Fruit fly (Drosophila melanogaster) whole organism, adult: ENCODE results near the gene CG17283.

Experiments
- CG11617 ChIP-seq: fragments of 200-800 bp; sonication (Bioruptor generic); optimal IDR thresholded peaks from 2 replicates; lab custom pipeline; 2017; ENCODE audit warnings: mild to moderate bottlenecking, missing biosample characterization, missing genetic modification reagents, missing genetic modification characterization
- CG12768 ChIP-seq: fragments of 200-800 bp; sonication (Bioruptor generic); optimal IDR thresholded peaks from 2 replicates; lab custom pipeline; 2017; ENCODE audit warnings: missing biosample characterization, missing genetic modification characterization, mild to moderate bottlenecking, moderate library complexity, missing genetic modification reagents
- CG14711 ChIP-seq: fragments of 200-800 bp; sonication (Bioruptor generic); optimal IDR thresholded peaks from 2 replicates; lab custom pipeline; 2018; ENCODE audit warnings: missing biosample characterization, mild to moderate bottlenecking, missing genetic modification characterization, moderate library complexity
- CG1620 ChIP-seq: fragments of 200-800 bp; sonication (Bioruptor generic); optimal IDR thresholded peaks from 2 replicates; lab custom pipeline; 2016; ENCODE audit warnings: missing biosample characterization, missing genetic modification characterization
- CG33017 ChIP-seq: fragments of 200-800 bp; sonication (Bioruptor generic); optimal IDR thresholded peaks from 2 replicates; lab custom pipeline; 2018; ENCODE audit warnings: missing biosample characterization, mild to moderate bottlenecking, missing genetic modification characterization, moderate library complexity
- CG5204 ChIP-seq: fragments of 200-800 bp; sonication (Bioruptor generic); optimal IDR thresholded peaks from 2 replicates; lab custom pipeline; 2016; ENCODE audit warnings: missing biosample characterization, missing genetic modification characterization
- CG7045 ChIP-seq: fragments of 200-800 bp; sonication (Bioruptor generic); optimal IDR thresholded peaks from 2 replicates; lab custom pipeline; 2017; ENCODE audit warnings: missing biosample characterization, mild to moderate bottlenecking, missing genetic modification characterization
- CG7101 ChIP-seq: fragments of 200-800 bp; sonication (Bioruptor generic); optimal IDR thresholded peaks from 2 replicates; lab custom pipeline; 2018; ENCODE audit warnings: missing biosample characterization, mild to moderate bottlenecking, missing genetic modification characterization, moderate library complexity
- Clk ChIP-seq: fragments of 200-800 bp; sonication (Bioruptor generic); optimal IDR thresholded peaks from 2 replicates; lab custom pipeline; 2017; ENCODE audit warnings: missing biosample characterization, missing genetic modification characterization
- Crg-1 ChIP-seq: fragments of 200-800 bp; sonication (Bioruptor generic); optimal IDR thresholded peaks from 2 replicates; lab custom pipeline; 2016; ENCODE audit warnings: missing biosample characterization, missing genetic modification characterization
- Hr96 ChIP-seq: fragments of 200-800 bp; sonication (Bioruptor generic); optimal IDR thresholded peaks from 2 replicates; lab custom pipeline; 2016; ENCODE audit warnings: missing biosample characterization, missing genetic modification characterization
- Mnt ChIP-seq: fragments of 200-800 bp; sonication (Bioruptor generic); optimal IDR thresholded peaks from 2 replicates; lab custom pipeline; 2016; ENCODE audit warnings: missing biosample characterization, mild to moderate bottlenecking, missing genetic modification characterization
- bab1 ChIP-seq: fragments of 200-800 bp; sonication (Bioruptor generic); optimal IDR thresholded peaks from 3 replicates; lab custom pipeline; 2019; ENCODE audit warnings: missing biosample characterization, mild to moderate bottlenecking, missing genetic modification characterization, moderate library complexity
- cic ChIP-seq: fragments of 200-800 bp; sonication (Bioruptor generic); optimal IDR thresholded peaks from 2 replicates; lab custom pipeline; 2017; ENCODE audit warnings: missing biosample characterization, mild to moderate bottlenecking, missing genetic modification characterization, moderate library complexity
- cnc ChIP-seq, 2 experiments: fragments of >200 bp; optimal IDR thresholded peaks; 2 replicates each; lab custom pipeline; 2017
- kay ChIP-seq: fragments of 200-800 bp; sonication (Bioruptor generic); peaks from one replicate; lab custom pipeline; 2016; ENCODE audit warnings: missing biosample characterization, missing genetic modification characterization, borderline replicate concordance
- ovo ChIP-seq: fragments of 200-800 bp; sonication (Bioruptor generic); optimal IDR thresholded peaks from 2 replicates; lab custom pipeline; 2016; ENCODE audit warnings: missing biosample characterization, missing genetic modification characterization
- pad ChIP-seq: fragments of 200-800 bp; sonication (Bioruptor generic); optimal IDR thresholded peaks from 3 replicates; lab custom pipeline; 2017; ENCODE audit warnings: missing biosample characterization, missing genetic modification characterization, mild to moderate bottlenecking, moderate library complexity, missing genetic modification reagents
- tj ChIP-seq: fragments of 200-800 bp; sonication (Bioruptor generic); optimal IDR thresholded peaks from 3 replicates; lab custom pipeline; 2017; ENCODE audit warnings: missing biosample characterization, mild to moderate bottlenecking, missing genetic modification characterization, moderate library complexity
- toe ChIP-seq: fragments of 200-800 bp; sonication (Bioruptor generic); optimal IDR thresholded peaks from 2 replicates; lab custom pipeline; 2016; ENCODE audit warnings: missing biosample characterization, missing genetic modification characterization

Gene CG17283

dm6 chr3R:17394318-17395188, 13.1 kb upstream of the CG17283 start, which contains the start of gene CREG:
CREG (minus strand) TSS chr3R:17394640.
- TF ChIP-seq CG12768 (GFP tag; lab: Kevin White, UChicago) (peak; percentile 59), cic (GFP tag; lab: Kevin White, UChicago) (peak; percentile 22), Hr96 (peak; percentile 58), CG11617 (peak; percentile 71), pad (GFP tag; lab: Kevin White, UChicago) (peak; percentile 26), CG7045 (GFP tag; lab: Kevin White, UChicago) (peak; percentile 24), CG5204 (peak; percentile 50), CG1620 (GFP tag; lab: Kevin White, UChicago) (no peak), Mnt (peak; percentile 25), CG7101 (tag; lab: Kevin White, UChicago) (peak; percentile 1), tj (peak; percentile 24), CG33017 (tag; lab: Kevin White, UChicago) (no peak), Crg-1 (GFP tag; lab: Kevin White, UChicago) (peak; percentile 2), toe (GFP tag; lab: Kevin White, UChicago) (no peak), Clk (GFP tag; lab: Kevin White, UChicago) (no peak), CG14711 (peak; percentile 20), kay (GFP tag; lab: Kevin White, UChicago) (peak; percentile 83), ovo (no peak), cnc (optimal IDR thresholded peaks at IDR 0.05; lab: Kevin White, UChicago) (peak; percentile 12 to 21), bab1 (GFP tag; lab: Kevin White, UChicago) (no peak)

DNA sequence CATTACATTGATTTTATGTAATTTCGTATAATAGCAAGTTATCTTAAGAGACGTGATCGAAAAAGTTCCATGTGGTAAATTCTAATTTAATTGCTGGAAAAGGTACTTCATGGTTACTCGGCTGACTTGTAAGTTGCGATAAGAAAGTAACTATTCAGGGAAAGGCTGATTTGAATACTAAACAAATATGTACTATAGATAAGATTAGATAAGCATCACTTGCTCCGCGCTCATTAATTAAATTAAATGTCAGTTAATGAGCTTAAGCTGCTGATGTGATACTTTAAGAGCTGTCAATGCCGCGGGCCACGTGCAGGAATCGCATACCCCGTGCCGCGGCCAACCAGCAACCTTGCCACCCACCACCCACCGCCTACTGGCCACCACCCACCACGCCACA, 7.6 kb upstream of the CG17283 start:
- TF ChIP-seq Hr96 = no peak
- TF ChIP-seq CG11617 = no peak
- no peak for TF ChIP-seq Clk (GFP tag; lab: Kevin White, UChicago)
- no peak for TF ChIP-seq CG5204
- TF ChIP-seq CG12768 (GFP tag; lab: Kevin White, UChicago) = no peak
- no peak for TF ChIP-seq pad (GFP tag; lab: Kevin White, UChicago)
- TF ChIP-seq Crg-1 (GFP tag; lab: Kevin White, UChicago) = no peak
- TF ChIP-seq CG14711 = no peak
- TF ChIP-seq kay (GFP tag; lab: Kevin White, UChicago) = peak; percentile 25
- no peak for TF ChIP-seq cnc (optimal IDR thresholded peaks at IDR 0.05; lab: Kevin White, UChicago)
- TF ChIP-seq ovo = no peak
- no peak for TF ChIP-seq CG7045 (GFP tag; lab: Kevin White, UChicago)
- TF ChIP-seq toe (GFP tag; lab: Kevin White, UChicago) = no peak
- no peak for TF ChIP-seq tj
- peak; percentile 21 for TF ChIP-seq cic (GFP tag; lab: Kevin White, UChicago)
- TF ChIP-seq Mnt = no peak
- no peak for TF ChIP-seq CG1620 (GFP tag; lab: Kevin White, UChicago)
- TF ChIP-seq bab1 (GFP tag; lab: Kevin White, UChicago) = no peak
- peak; percentile 44 for TF ChIP-seq CG33017 (tag; lab: Kevin White, UChicago)
- peak; percentile 16 for TF ChIP-seq CG7101 (tag; lab: Kevin White, UChicago)

DNA sequence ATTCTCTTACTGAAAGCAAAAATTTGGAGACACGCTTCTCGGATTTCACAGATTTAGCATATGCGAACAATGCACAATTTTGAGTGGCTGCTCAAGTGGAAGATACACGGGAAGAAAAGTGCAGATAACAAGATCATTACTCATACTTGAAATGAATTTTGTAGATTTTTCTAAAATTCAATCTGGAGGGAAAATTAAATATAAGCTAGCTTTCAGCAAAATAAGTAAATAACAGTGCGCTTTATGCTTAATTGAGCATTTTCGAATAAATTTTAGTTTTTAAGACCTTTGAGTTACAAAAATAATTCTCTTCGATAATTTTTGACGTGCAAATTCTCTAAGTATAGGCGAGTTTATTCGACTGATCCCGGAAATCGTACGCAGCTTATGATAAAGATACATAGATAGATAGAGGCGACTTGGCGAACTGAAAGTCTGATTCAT, 7.0 kb upstream of the CG17283 start:
- TF ChIP-seq kay (GFP tag; lab: Kevin White, UChicago) = no peak
- TF ChIP-seq CG5204 = no peak
- TF ChIP-seq bab1 (GFP tag; lab: Kevin White, UChicago) = peak; percentile 52
- no peak for TF ChIP-seq ovo
- TF ChIP-seq tj = peak; percentile 90
- no peak for TF ChIP-seq CG1620 (GFP tag; lab: Kevin White, UChicago)
- peak; percentile 35 for TF ChIP-seq CG7101 (tag; lab: Kevin White, UChicago)
- peak; percentile 4 for TF ChIP-seq toe (GFP tag; lab: Kevin White, UChicago)
- TF ChIP-seq CG33017 (tag; lab: Kevin White, UChicago) = no peak
- TF ChIP-seq Clk (GFP tag; lab: Kevin White, UChicago) = no peak
- no peak for TF ChIP-seq cnc (optimal IDR thresholded peaks at IDR 0.05; lab: Kevin White, UChicago)
- TF ChIP-seq CG7045 (GFP tag; lab: Kevin White, UChicago) = peak; percentile 61
- TF ChIP-seq CG11617 = no peak
- TF ChIP-seq CG14711 = peak; percentile 52
- peak; percentile 30 for TF ChIP-seq pad (GFP tag; lab: Kevin White, UChicago)
- TF ChIP-seq cic (GFP tag; lab: Kevin White, UChicago) = no peak
- TF ChIP-seq CG12768 (GFP tag; lab: Kevin White, UChicago) = peak; percentile 31

- TF ChIP-seq bab1 (GFP tag; lab: Kevin White, UChicago) (peak; percentile 45), CG33017 (tag; lab: Kevin White, UChicago) (peak; percentile 28), Mnt (peak; percentile 31), cic (GFP tag; lab: Kevin White, UChicago) (no peak), tj (no peak), cnc (optimal IDR thresholded peaks at IDR 0.05; lab: Kevin White, UChicago) (no peak), ovo (peak; percentile 20), CG11617 (peak; percentile 1), Clk (GFP tag; lab: Kevin White, UChicago) (no peak), CG7101 (tag; lab: Kevin White, UChicago) (peak; percentile 48), kay (GFP tag; lab: Kevin White, UChicago) (peak; percentile 89), CG12768 (GFP tag; lab: Kevin White, UChicago) (no peak), toe (GFP tag; lab: Kevin White, UChicago) (peak; percentile 38), CG14711 (peak; percentile 22), CG7045 (GFP tag; lab: Kevin White, UChicago) (no peak), Hr96 (peak; percentile 56), Crg-1 (GFP tag; lab: Kevin White, UChicago) (peak; percentile 44), pad (GFP tag; lab: Kevin White, UChicago) (no peak), CG1620 (GFP tag; lab: Kevin White, UChicago) (peak; percentile 7), CG5204 (peak; percentile 78)
Measured at dm6 chr3R:17401289-17401752, 6.4 kb upstream of the CG17283 start.

DNA sequence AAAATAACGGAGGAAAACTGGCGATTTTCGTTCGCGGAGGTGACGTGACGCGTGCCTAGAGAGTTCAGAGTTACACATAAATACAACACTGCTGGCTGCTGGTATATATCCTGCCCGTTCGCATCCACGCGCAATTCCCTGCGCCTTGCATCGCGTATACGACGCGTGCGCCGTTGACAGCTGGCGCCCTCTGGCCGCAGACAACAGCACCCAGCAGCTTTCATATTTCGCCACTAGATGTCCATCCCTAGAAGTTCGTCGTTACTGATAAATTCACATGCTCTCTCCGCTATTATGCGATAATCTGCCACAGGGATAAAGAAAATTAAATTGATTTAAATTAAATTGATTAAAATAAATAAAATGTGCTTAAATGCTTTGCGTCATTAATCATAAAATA, 5.2 kb upstream of the CG17283 start, which contains the start of gene Sur-8:
Sur-8 (minus strand) TSS at position 82 of the 400 bp plus-strand sequence.
- TF ChIP-seq tj (no peak), Mnt (peak; percentile 36), CG1620 (GFP tag; lab: Kevin White, UChicago) (peak; percentile 62), CG7045 (GFP tag; lab: Kevin White, UChicago) (peak; percentile 30), Clk (GFP tag; lab: Kevin White, UChicago) (no peak), CG11617 (no peak), toe (GFP tag; lab: Kevin White, UChicago) (peak; percentile 35), CG5204 (peak; percentile 33), cnc (optimal IDR thresholded peaks at IDR 0.05; lab: Kevin White, UChicago) (no peak), ovo (peak; percentile 42), Hr96 (peak; percentile 74), bab1 (GFP tag; lab: Kevin White, UChicago) (no peak), pad (GFP tag; lab: Kevin White, UChicago) (peak; percentile 32)
